Fruit fly (Drosophila melanogaster) whole organism, embryonic: ENCODE results near the gene Awh.

Experiments used
- CG10321 ChIP-seq: fragments of 200-800 bp; sonication (Bioruptor generic); IDR thresholded peaks from 2 replicates; pipeline ENCODE4 v1.3.6; 2022; ENCODE audit warnings: missing biosample characterization, missing genetic modification characterization
- CG11247 ChIP-seq: fragments of 200-800 bp; sonication (Bioruptor generic); IDR thresholded peaks from 2 replicates; pipeline ENCODE4 v1.3.6; 2022; ENCODE audit warnings: missing biosample characterization, missing genetic modification characterization
- CG12071 ChIP-seq: fragments of 200-800 bp; sonication (Bioruptor generic); optimal IDR thresholded peaks from 3 replicates; lab custom pipeline; 2018; ENCODE audit warnings: missing biosample characterization, mild to moderate bottlenecking, missing genetic modification characterization
- CG12769 ChIP-seq: fragments of 200-800 bp; sonication (Bioruptor generic); optimal IDR thresholded peaks from 2 replicates; lab custom pipeline; 2019; ENCODE audit warnings: missing biosample characterization, mild to moderate bottlenecking, missing genetic modification characterization, moderate library complexity
- CG14710 ChIP-seq: fragments of 200-800 bp; sonication (Bioruptor generic); optimal IDR thresholded peaks from 3 replicates; lab custom pipeline; 2019; ENCODE audit warnings: missing biosample characterization, mild to moderate bottlenecking, missing genetic modification characterization, moderate library complexity
- CG1529 ChIP-seq: fragments of 200-800 bp; sonication (Bioruptor generic); optimal IDR thresholded peaks from 3 replicates; lab custom pipeline; 2018; ENCODE audit warnings: missing biosample characterization, missing genetic modification characterization
- CG30020 ChIP-seq: fragments of 200-800 bp; optimal IDR thresholded peaks from 2 replicates; lab custom pipeline; 2019; ENCODE audit warnings: missing biosample characterization, mild to moderate bottlenecking, missing genetic modification characterization, moderate library complexity
- CG30431 ChIP-seq: fragments of 200-800 bp; sonication (Bioruptor generic); optimal IDR thresholded peaks from 2 replicates; lab custom pipeline; 2017; ENCODE audit warnings: missing biosample characterization, missing genetic modification characterization
- CG3838 ChIP-seq: fragments of 200-800 bp; sonication (Bioruptor generic); optimal IDR thresholded peaks from 3 replicates; lab custom pipeline; 2016; ENCODE audit warnings: missing biosample characterization, missing genetic modification characterization
- CG42726 ChIP-seq: fragments of 200-800 bp; sonication (Bioruptor generic); IDR thresholded peaks from 2 replicates; pipeline ENCODE4 v1.3.6; 2022; ENCODE audit warnings: missing biosample characterization, missing genetic modification characterization; ENCODE audit not compliant: partially characterized antibody
- CG6813 ChIP-seq: fragments of 200-800 bp; sonication (Bioruptor generic); optimal IDR thresholded peaks from 2 replicates; lab custom pipeline; 2017; ENCODE audit warnings: missing biosample characterization, missing genetic modification characterization, mild to moderate bottlenecking, moderate library complexity, missing genetic modification reagents
- CG7745 ChIP-seq: fragments of 200-800 bp; sonication (Bioruptor generic); optimal IDR thresholded peaks from 2 replicates; lab custom pipeline; 2018; ENCODE audit warnings: missing biosample characterization, mild to moderate bottlenecking, missing genetic modification characterization, moderate library complexity
- CG7839 ChIP-seq: fragments of 200-800 bp; sonication (Bioruptor generic); optimal IDR thresholded peaks from 3 replicates; lab custom pipeline; 2018; ENCODE audit warnings: missing biosample characterization, mild to moderate bottlenecking, missing genetic modification characterization, moderate library complexity
- CG7963 ChIP-seq: fragments of 200-800 bp; sonication (Bioruptor generic); IDR thresholded peaks from 3 replicates; pipeline ENCODE4 v1.3.6; 2022; ENCODE audit warnings: missing biosample characterization, missing genetic modification characterization; ENCODE audit not compliant: partially characterized antibody
- CG7987 ChIP-seq: fragments of 200-800 bp; sonication (Bioruptor generic); optimal IDR thresholded peaks from 2 replicates; lab custom pipeline; 2018; ENCODE audit warnings: missing biosample characterization, mild to moderate bottlenecking, missing genetic modification characterization, moderate library complexity
- CG8089 ChIP-seq: fragments of 200-800 bp; sonication (Bioruptor generic); optimal IDR thresholded peaks from 3 replicates; lab custom pipeline; 2016; ENCODE audit warnings: missing biosample characterization, missing genetic modification characterization
- CTCF ChIP-seq: fragments of 200-800 bp; sonication (Bioruptor generic); optimal IDR thresholded peaks from 2 replicates; lab custom pipeline; 2017; ENCODE audit warnings: missing biosample characterization, mild to moderate bottlenecking, missing genetic modification characterization, moderate library complexity
- D19A ChIP-seq: fragments of 200-800 bp; optimal IDR thresholded peaks from 3 replicates; lab custom pipeline; 2019; ENCODE audit warnings: missing biosample characterization, mild to moderate bottlenecking, missing genetic modification characterization, moderate library complexity
- Hsf ChIP-seq: fragments of 200-800 bp; sonication (Bioruptor generic); optimal IDR thresholded peaks from 3 replicates; lab custom pipeline; 2016; ENCODE audit warnings: missing biosample characterization, missing genetic modification characterization
- MESR4 ChIP-seq: fragments of 200-800 bp; sonication (Bioruptor generic); optimal IDR thresholded peaks from 2 replicates; lab custom pipeline; 2018; ENCODE audit warnings: missing biosample characterization, mild to moderate bottlenecking, missing genetic modification characterization, moderate library complexity
- NC2β ChIP-seq: fragments of 200-800 bp; sonication (Bioruptor generic); optimal IDR thresholded peaks from 2 replicates; lab custom pipeline; 2016; ENCODE audit warnings: missing biosample characterization, missing genetic modification characterization
- Pdp1 ChIP-seq, 2 experiments: fragments of 200-800 bp; sonication (Bioruptor generic); optimal IDR thresholded peaks; 3 replicates each; lab custom pipeline; 2016; ENCODE audit warnings: missing biosample characterization in 2 of 2, missing genetic modification characterization in 2 of 2, mild to moderate bottlenecking in 1 of 2, moderate library complexity in 1 of 2
- Rx ChIP-seq: fragments of 200-800 bp; sonication (Bioruptor generic); IDR thresholded peaks from 2 replicates; pipeline ENCODE4 v1.3.6; 2022; ENCODE audit warnings: missing biosample characterization, missing genetic modification characterization
- Sin3A ChIP-seq: fragments of >200 bp; optimal IDR thresholded peaks from 2 replicates; lab custom pipeline; 2018
- Sox100B ChIP-seq: fragments of 200-800 bp; sonication (Bioruptor generic); optimal IDR thresholded peaks from 3 replicates; lab custom pipeline; 2018; ENCODE audit warnings: missing biosample characterization, mild to moderate bottlenecking, missing genetic modification characterization
- Usf ChIP-seq: fragments of 200-800 bp; sonication (Bioruptor generic); optimal IDR thresholded peaks from 2 replicates; lab custom pipeline; 2017; ENCODE audit warnings: missing genotype, missing biosample characterization, missing genetic modification characterization
- bigmax ChIP-seq: fragments of 200-800 bp; sonication (Bioruptor generic); optimal IDR thresholded peaks from 2 replicates; lab custom pipeline; 2018; ENCODE audit warnings: missing biosample characterization, mild to moderate bottlenecking, missing genetic modification characterization
- bowl ChIP-seq: fragments of 200-800 bp; sonication (Bioruptor generic); IDR thresholded peaks from 2 replicates; pipeline ENCODE4 v1.3.6; 2022; ENCODE audit warnings: missing biosample characterization, missing genetic modification characterization
- cato ChIP-seq: fragments of 200-800 bp; sonication (Bioruptor generic); optimal IDR thresholded peaks from 2 replicates; lab custom pipeline; 2016; ENCODE audit warnings: missing biosample characterization, missing genetic modification characterization, borderline replicate concordance
- caup ChIP-seq: fragments of 200-800 bp; sonication (Bioruptor generic); optimal IDR thresholded peaks from 3 replicates; lab custom pipeline; 2017; ENCODE audit warnings: missing biosample characterization, mild to moderate bottlenecking, missing genetic modification characterization, moderate library complexity; ENCODE audit not compliant: severe bottlenecking
- chif ChIP-seq, 2 experiments: fragments of 200-800 bp; sonication (Bioruptor generic); optimal IDR thresholded peaks; 3 replicates each; lab custom pipeline; 2016; ENCODE audit warnings: missing biosample characterization in 2 of 2, missing genetic modification characterization in 2 of 2
- ci ChIP-seq: fragments of 200-800 bp; sonication (Bioruptor generic); IDR thresholded peaks from 3 replicates; pipeline ENCODE4 v1.3.6; 2022; ENCODE audit warnings: missing biosample characterization, missing genetic modification characterization
- da ChIP-seq: fragments of 200-800 bp; sonication (Bioruptor generic); optimal IDR thresholded peaks from 2 replicates; lab custom pipeline; 2016; ENCODE audit warnings: missing biosample characterization, missing genetic modification characterization
- dati ChIP-seq: fragments of 200-800 bp; sonication (Bioruptor generic); IDR thresholded peaks from 2 replicates; pipeline ENCODE4 v1.3.6; 2022; ENCODE audit warnings: missing biosample characterization, missing genetic modification characterization
- dpn ChIP-seq, 2 experiments: fragments of 200-800 bp; sonication (Bioruptor generic); optimal IDR thresholded peaks; 3 replicates each; lab custom pipeline; 2016; ENCODE audit warnings: missing biosample characterization in 2 of 2, missing genetic modification characterization in 2 of 2
- fd96Cb ChIP-seq: fragments of 200-800 bp; sonication (Bioruptor generic); optimal IDR thresholded peaks from 2 replicates; lab custom pipeline; 2018; ENCODE audit warnings: missing biosample characterization, mild to moderate bottlenecking, missing genetic modification characterization, moderate library complexity
- hth ChIP-seq: fragments of >200 bp; optimal IDR thresholded peaks from 2 replicates; lab custom pipeline; 2017; ENCODE audit warnings: inconsistent platforms
- jing ChIP-seq: fragments of 200-800 bp; sonication (Bioruptor generic); optimal IDR thresholded peaks from 2 replicates; lab custom pipeline; 2018; ENCODE audit warnings: missing biosample characterization, mild to moderate bottlenecking, missing genetic modification characterization
- jumu ChIP-seq: fragments of 200-800 bp; sonication (Bioruptor generic); optimal IDR thresholded peaks from 3 replicates; lab custom pipeline; 2016; ENCODE audit warnings: missing biosample characterization, missing genetic modification characterization
- lab ChIP-seq: fragments of 200-800 bp; sonication (Bioruptor generic); optimal IDR thresholded peaks from 3 replicates; lab custom pipeline; 2017; ENCODE audit warnings: missing biosample characterization, missing genetic modification characterization, mild to moderate bottlenecking, moderate library complexity, missing genetic modification reagents
- lov ChIP-seq, 2 experiments: fragments of 200-800 bp in 1 of 2; fragments of >200 bp in 1 of 2; sonication (Bioruptor generic) in 1 of 2; IDR thresholded peaks in 1 of 2; optimal IDR thresholded peaks in 1 of 2; 2 replicates in 1 of 2; 3 replicates in 1 of 2; pipeline versions ENCODE4 v1.3.6 to Lab custom; 2017 to 2022; ENCODE audit warnings: missing biosample characterization in 1 of 2, missing genetic modification characterization in 1 of 2
- luna ChIP-seq: fragments of 200-800 bp; sonication (Bioruptor generic); optimal IDR thresholded peaks from 2 replicates; lab custom pipeline; 2016; ENCODE audit warnings: missing biosample characterization, missing genetic modification characterization
- pan ChIP-seq, 4 experiments: fragments of >200 bp in 3 of 4; fragments of 200-800 bp in 1 of 4; sonication (Bioruptor generic) in 1 of 4; optimal IDR thresholded peaks in 3 of 4; IDR thresholded peaks in 1 of 4; 2 replicates each; pipeline versions ENCODE4 v1.3.6 to Lab custom; 2017 to 2022; ENCODE audit warnings: missing biosample characterization in 2 of 4, missing genetic modification characterization in 2 of 4, mixed read lengths in 1 of 4
- pum ChIP-seq: fragments of 200-800 bp; sonication (Bioruptor generic); optimal IDR thresholded peaks from 2 replicates; lab custom pipeline; 2016; ENCODE audit warnings: missing biosample characterization, missing genetic modification characterization
- sim ChIP-seq: fragments of 200-800 bp; sonication (Bioruptor generic); IDR thresholded peaks from 2 replicates; pipeline ENCODE4 v1.3.6; 2022; ENCODE audit warnings: missing biosample characterization, missing genetic modification characterization
- sqz ChIP-seq: fragments of 200-800 bp; sonication (Bioruptor generic); optimal IDR thresholded peaks from 3 replicates; lab custom pipeline; 2018; ENCODE audit warnings: missing biosample characterization, mild to moderate bottlenecking, missing genetic modification characterization
- tgo ChIP-seq: fragments of 200-800 bp; sonication (Bioruptor generic); IDR thresholded peaks from 3 replicates; pipeline ENCODE4 v1.3.6; 2022; ENCODE audit warnings: missing biosample characterization, missing genetic modification characterization
- unc-4 ChIP-seq: fragments of 200-800 bp; sonication (Bioruptor generic); IDR thresholded peaks from 2 replicates; pipeline ENCODE4 v1.3.6; 2022; ENCODE audit warnings: missing biosample characterization, missing genetic modification characterization; ENCODE audit not compliant: partially characterized antibody
- vnd ChIP-seq: fragments of 200-800 bp; sonication (Bioruptor generic); IDR thresholded peaks from 3 replicates; pipeline ENCODE4 v1.3.6; 2022; ENCODE audit warnings: missing biosample characterization, missing genetic modification characterization; ENCODE audit not compliant: partially characterized antibody

Gene Awh

DNA sequence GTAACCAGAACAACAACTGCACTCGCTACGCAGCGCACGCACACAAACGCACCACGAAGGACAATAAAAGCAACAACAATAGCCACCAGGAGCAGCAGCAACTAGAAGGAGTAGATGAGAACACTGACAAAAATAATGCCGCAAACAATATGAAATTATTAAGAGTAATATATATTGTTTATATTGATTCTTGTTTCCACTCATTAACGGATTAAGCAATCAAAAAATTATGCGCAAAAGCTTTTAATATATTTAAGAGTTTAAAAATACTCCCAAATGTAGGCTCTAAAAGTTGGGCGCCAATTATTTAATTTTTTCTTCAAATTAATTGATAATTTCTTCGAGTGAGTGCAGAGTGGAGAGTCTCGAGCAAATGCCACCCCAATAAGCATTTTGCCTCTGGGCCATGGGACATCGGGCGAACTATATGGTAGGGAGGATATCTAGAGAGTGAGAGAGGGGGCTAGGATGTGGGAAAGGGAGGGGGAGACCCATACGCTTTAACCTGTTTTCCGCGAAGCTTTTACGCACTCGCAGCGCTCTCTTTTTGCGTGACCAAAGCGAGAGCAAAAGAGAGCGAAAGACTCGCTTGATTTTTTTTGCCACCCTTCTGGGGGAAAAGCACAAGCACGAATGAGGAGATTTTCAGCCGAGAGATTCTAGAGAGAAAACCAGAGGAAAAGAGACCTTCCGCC lies 21.1 kb upstream of the Awh start, which contains the start of gene Rdh (continued):
- TF ChIP-seq CG11247 (GFP tag; lab: Robert Waterston, UW): no peak
- TF ChIP-seq Pdp1 (GFP tag; optimal IDR thresholded peaks at IDR 0.05; lab: Kevin White, UChicago): peak; percentile 35 to 56
- peak; percentile 84 for TF ChIP-seq CG7839
- no peak for TF ChIP-seq bigmax
- no peak for TF ChIP-seq dati (GFP tag; lab: Robert Waterston, UW)
- no peak for TF ChIP-seq CG7963 (GFP tag; lab: Robert Waterston, UW)
- TF ChIP-seq CG8089 (GFP tag; lab: Kevin White, UChicago): no peak
- TF ChIP-seq CG12071: peak; percentile 40
- TF ChIP-seq lov (optimal IDR thresholded peaks at IDR 0.05; lab: Kevin White, UChicago): no peak
- TF ChIP-seq lov (GFP tag; IDR thresholded peaks at IDR 0.05; lab: Robert Waterston, UW): no peak
- no peak for TF ChIP-seq vnd
- peak; percentile 70 for TF ChIP-seq sqz (GFP tag; lab: Kevin White, UChicago)
- TF ChIP-seq jing (GFP tag; lab: Kevin White, UChicago): peak; percentile 7
- TF ChIP-seq CG42726 (GFP tag; lab: Robert Waterston, UW): no peak
- peak; percentile 33 for TF ChIP-seq cato (GFP tag; lab: Kevin White, UChicago)
- peak; percentile 27 for TF ChIP-seq Usf (GFP tag; lab: Kevin White, UChicago)
- TF ChIP-seq MESR4: no peak
- TF ChIP-seq sim: 0 out of 2 replicates have a peak, but pooled peaks have one; percentile 50
- no peak for TF ChIP-seq Sin3A (lab: Kevin White, UChicago)
- TF ChIP-seq jumu (GFP tag; lab: Kevin White, UChicago): no peak
- TF ChIP-seq Sox100B (GFP tag; lab: Kevin White, UChicago): peak; percentile 84
- TF ChIP-seq lab: peak; percentile 92
- TF ChIP-seq dpn (GFP tag; optimal IDR thresholded peaks at IDR 0.05; lab: Kevin White, UChicago): peak; percentile 55 to 59
- no peak for TF ChIP-seq CG7745 (tag; lab: Kevin White, UChicago)
- no peak; the same call in 2 of the 3 replicates for TF ChIP-seq ci (GFP tag; lab: Robert Waterston, UW)
- TF ChIP-seq fd96Cb (tag; lab: Kevin White, UChicago): peak; percentile 73
- TF ChIP-seq CG10321 (GFP tag; lab: Robert Waterston, UW): no peak
- no peak for TF ChIP-seq Rx
- peak; percentile 12 to 55 for TF ChIP-seq chif (GFP tag; optimal IDR thresholded peaks at IDR 0.05; lab: Kevin White, UChicago)
- TF ChIP-seq unc-4 (GFP tag; lab: Robert Waterston, UW): no peak
- peak; percentile 7 for TF ChIP-seq pum (GFP tag; lab: Kevin White, UChicago)
- TF ChIP-seq CG30020 (tag; lab: Kevin White, UChicago): peak; percentile 37
- peak; percentile 23 for TF ChIP-seq CTCF (GFP tag; lab: Kevin White, UChicago)
- no peak for TF ChIP-seq NC2β (GFP tag; lab: Kevin White, UChicago)
- peak; percentile 70 for TF ChIP-seq CG1529 (GFP tag; lab: Kevin White, UChicago)
- TF ChIP-seq da (GFP tag; lab: Kevin White, UChicago): no peak
- peak; percentile 84 for TF ChIP-seq caup (GFP tag; lab: Kevin White, UChicago)
- peak; percentile 68 for TF ChIP-seq tgo (GFP tag; lab: Robert Waterston, UW)
- TF ChIP-seq pan (optimal IDR thresholded peaks at IDR 0.05; lab: Kevin White, UChicago): no peak
- TF ChIP-seq pan (GFP tag; optimal IDR thresholded peaks at IDR 0.05 in 1 of 2, IDR thresholded peaks at IDR 0.05 in 1 of 2): peak in 1 of 2 experiments; percentile 19
- peak; percentile 76 for TF ChIP-seq CG14710 (tag; lab: Kevin White, UChicago)
- no peak for TF ChIP-seq luna (GFP tag; lab: Kevin White, UChicago)
- TF ChIP-seq CG6813: peak; percentile 82
- TF ChIP-seq CG12769 (tag; lab: Kevin White, UChicago): no peak
- TF ChIP-seq CG3838 (GFP tag; lab: Kevin White, UChicago): no peak
- peak; percentile 15 for TF ChIP-seq CG7987
- peak; percentile 69 for TF ChIP-seq Hsf (GFP tag; lab: Kevin White, UChicago)
- no peak for TF ChIP-seq CG30431 (GFP tag; lab: Kevin White, UChicago)
- peak; percentile 80 for TF ChIP-seq D19A (tag; lab: Kevin White, UChicago)
- no peak for TF ChIP-seq hth (lab: Kevin White, UChicago)
- TF ChIP-seq bowl (GFP tag; lab: Robert Waterston, UW): no peak
